Fruit fly (Drosophila melanogaster) Kc167 (cell line): ENCODE data around the gene CG43678.

Experiments used
- Myc ChIP-seq: fragments of >200 bp; optimal IDR thresholded peaks from 2 replicates; lab custom pipeline; 2017; ENCODE audit warnings: missing external identifiers
- h ChIP-seq: fragments of >200 bp; optimal IDR thresholded peaks from 3 replicates; lab custom pipeline; 2018; ENCODE audit warnings: missing external identifiers
- insv ChIP-seq: fragments of >200 bp; optimal IDR thresholded peaks from 3 replicates; lab custom pipeline; 2018; ENCODE audit warnings: missing external identifiers
- psq ChIP-seq: fragments of >200 bp; optimal IDR thresholded peaks from 2 replicates; lab custom pipeline; 2017; ENCODE audit warnings: missing external identifiers
- ttk ChIP-seq: sonication (Bioruptor generic); optimal IDR thresholded peaks from 2 replicates; lab custom pipeline; 2017; ENCODE audit warnings: missing external identifiers

- TF ChIP-seq ttk (lab: Kevin White, UChicago): no peak
- no peak for TF ChIP-seq psq (lab: Kevin White, UChicago)
- no peak for TF ChIP-seq insv (lab: Kevin White, UChicago)
- TF ChIP-seq Myc (lab: Kevin White, UChicago): no peak
- TF ChIP-seq h (lab: Kevin White, UChicago): no peak
Measured at dm6 chr3L:15045114-15045513, 4.2 kb downstream of the CG43678 start.
